Fruit fly (Drosophila melanogaster) whole organism, embryonic: ENCODE measurements around the gene Ugt316A1.
A peak's percentile ranks its signal among the peaks of the same experiment; 100 is the strongest.

Experiments used
- Atf3 ChIP-seq: fragments of 200-800 bp; sonication (Bioruptor generic); optimal IDR thresholded peaks from 3 replicates; lab custom pipeline; 2016; ENCODE audit warnings: missing biosample characterization, missing genetic modification characterization
- CG10147 ChIP-seq: fragments of 200-800 bp; sonication (Bioruptor generic); optimal IDR thresholded peaks from 2 replicates; lab custom pipeline; 2019; ENCODE audit warnings: missing biosample characterization, mild to moderate bottlenecking, missing genetic modification characterization, moderate library complexity
- CG1024 ChIP-seq: fragments of 200-800 bp; sonication (Bioruptor generic); IDR thresholded peaks from 2 replicates; pipeline ENCODE4 v1.3.6; 2022; ENCODE audit warnings: missing biosample characterization, missing genetic modification characterization
- CG12155 ChIP-seq: fragments of 200-800 bp; sonication (Bioruptor generic); optimal IDR thresholded peaks from 3 replicates; lab custom pipeline; 2016; ENCODE audit warnings: missing biosample characterization, missing genetic modification characterization
- CG12219 ChIP-seq: fragments of 200-800 bp; sonication (Bioruptor generic); optimal IDR thresholded peaks from 3 replicates; lab custom pipeline; 2018; ENCODE audit warnings: missing biosample characterization, mild to moderate bottlenecking, missing genetic modification characterization
- CG12659 ChIP-seq: fragments of 200-800 bp; sonication (Bioruptor generic); optimal IDR thresholded peaks from 3 replicates; lab custom pipeline; 2017; ENCODE audit warnings: mild to moderate bottlenecking, missing biosample characterization, missing genetic modification reagents, missing genetic modification characterization
- CG14667 ChIP-seq: fragments of 200-800 bp; sonication (Bioruptor generic); IDR thresholded peaks from 2 replicates; pipeline ENCODE4 v1.3.6; 2022; ENCODE audit warnings: missing biosample characterization, missing genetic modification characterization
- CG14860 ChIP-seq: fragments of 200-800 bp; sonication (Bioruptor generic); IDR thresholded peaks from 3 replicates; pipeline ENCODE4 v1.3.6; 2022; ENCODE audit warnings: missing biosample characterization, missing genetic modification characterization; ENCODE audit not compliant: partially characterized antibody
- CG16779 ChIP-seq: fragments of 200-800 bp; sonication (Bioruptor generic); IDR thresholded peaks from 2 replicates; pipeline ENCODE4 v1.3.6; 2022; ENCODE audit warnings: missing biosample characterization, missing genetic modification characterization
- CG16815 ChIP-seq: fragments of 200-800 bp; sonication (Bioruptor generic); optimal IDR thresholded peaks from 3 replicates; lab custom pipeline; 2017; ENCODE audit warnings: missing biosample characterization, mild to moderate bottlenecking, missing genetic modification characterization
- CG17361 ChIP-seq: fragments of 200-800 bp; sonication (Bioruptor generic); IDR thresholded peaks from 3 replicates; pipeline ENCODE4 v1.3.6; 2022; ENCODE audit warnings: missing biosample characterization, missing genetic modification characterization
- CG17829 ChIP-seq: fragments of 200-800 bp; optimal IDR thresholded peaks from 2 replicates; lab custom pipeline; 2019; ENCODE audit warnings: missing biosample characterization, mild to moderate bottlenecking, missing genetic modification characterization, moderate library complexity
- CG18619 ChIP-seq: fragments of 200-800 bp; sonication (Bioruptor generic); optimal IDR thresholded peaks from 3 replicates; lab custom pipeline; 2017; ENCODE audit warnings: missing biosample characterization, mild to moderate bottlenecking, missing genetic modification characterization
- CG31388 ChIP-seq: fragments of 200-800 bp; sonication (Bioruptor generic); optimal IDR thresholded peaks from 2 replicates; lab custom pipeline; 2016; ENCODE audit warnings: missing biosample characterization, missing genetic modification characterization
- CG31441 ChIP-seq: fragments of 200-800 bp; sonication (Bioruptor generic); IDR thresholded peaks from 2 replicates; pipeline ENCODE4 v1.3.6; 2022; ENCODE audit warnings: missing biosample characterization, missing genetic modification characterization
- CG3281 ChIP-seq: fragments of 200-800 bp; sonication (Bioruptor generic); optimal IDR thresholded peaks from 3 replicates; lab custom pipeline; 2017; ENCODE audit warnings: missing biosample characterization, mild to moderate bottlenecking, missing genetic modification characterization
- CG3995 ChIP-seq: fragments of 200-800 bp; sonication (Bioruptor generic); optimal IDR thresholded peaks from 3 replicates; lab custom pipeline; 2016; ENCODE audit warnings: missing biosample characterization, missing genetic modification characterization
- CG4360 ChIP-seq: fragments of 200-800 bp; sonication (Bioruptor generic); IDR thresholded peaks from 2 replicates; pipeline ENCODE4 v1.3.6; 2022; ENCODE audit warnings: missing biosample characterization, missing genetic modification characterization
- CG6765 ChIP-seq: fragments of 200-800 bp; sonication (Bioruptor generic); optimal IDR thresholded peaks from 3 replicates; lab custom pipeline; 2017; ENCODE audit warnings: missing biosample characterization, mild to moderate bottlenecking, missing genetic modification characterization
- CG8281 ChIP-seq: fragments of 200-800 bp; sonication (Bioruptor generic); optimal IDR thresholded peaks from 2 replicates; lab custom pipeline; 2018; ENCODE audit warnings: missing biosample characterization, mild to moderate bottlenecking, missing genetic modification characterization, moderate library complexity
- CG8478 ChIP-seq: fragments of >200 bp; optimal IDR thresholded peaks from 2 replicates; lab custom pipeline; 2018
- CG9876 ChIP-seq: fragments of 200-800 bp; sonication (Bioruptor generic); optimal IDR thresholded peaks from 2 replicates; lab custom pipeline; 2016; ENCODE audit warnings: missing biosample characterization, missing genetic modification characterization
- Dip3 ChIP-seq: fragments of 200-800 bp; sonication (Bioruptor generic); optimal IDR thresholded peaks from 3 replicates; lab custom pipeline; 2016; ENCODE audit warnings: missing biosample characterization, missing genetic modification characterization
- Max ChIP-seq: fragments of 200-800 bp; sonication (Bioruptor generic); optimal IDR thresholded peaks from 2 replicates; lab custom pipeline; 2016; ENCODE audit warnings: missing biosample characterization, mild to moderate bottlenecking, missing genetic modification characterization
- Pdp1 ChIP-seq, 2 experiments: fragments of 200-800 bp; sonication (Bioruptor generic); optimal IDR thresholded peaks; 3 replicates each; lab custom pipeline; 2016; ENCODE audit warnings: missing biosample characterization in 2 of 2, missing genetic modification characterization in 2 of 2, mild to moderate bottlenecking in 1 of 2, moderate library complexity in 1 of 2
- Ravus ChIP-seq: fragments of 200-800 bp; sonication (Bioruptor generic); IDR thresholded peaks from 2 replicates; pipeline ENCODE4 v1.3.6; 2022; ENCODE audit warnings: missing biosample characterization, missing genetic modification characterization
- Sox100B ChIP-seq: fragments of 200-800 bp; sonication (Bioruptor generic); optimal IDR thresholded peaks from 3 replicates; lab custom pipeline; 2018; ENCODE audit warnings: missing biosample characterization, mild to moderate bottlenecking, missing genetic modification characterization
- Sox102F ChIP-seq: fragments of 200-800 bp; sonication (Bioruptor generic); optimal IDR thresholded peaks from 2 replicates; lab custom pipeline; 2018; ENCODE audit warnings: missing biosample characterization, mild to moderate bottlenecking, missing genetic modification characterization, moderate library complexity
- Stat92E ChIP-seq, 3 experiments: fragments of >200 bp in 2 of 3; fragments of 200-800 bp in 1 of 3; sonication (Bioruptor generic) in 1 of 3; optimal IDR thresholded peaks; 2 replicates each; lab custom pipeline; 2017 to 2019; ENCODE audit warnings: missing biosample characterization in 3 of 3, missing genetic modification characterization in 3 of 3, mild to moderate bottlenecking in 1 of 3, moderate library complexity in 1 of 3
- ato ChIP-seq: fragments of 200-800 bp; sonication (Bioruptor generic); IDR thresholded peaks from 2 replicates; pipeline ENCODE4 v1.3.6; 2022; ENCODE audit warnings: missing biosample characterization, missing genetic modification characterization; ENCODE audit not compliant: partially characterized antibody
- btn ChIP-seq: fragments of 200-800 bp; sonication (Bioruptor generic); optimal IDR thresholded peaks from 2 replicates; lab custom pipeline; 2016; ENCODE audit warnings: missing biosample characterization, missing genetic modification characterization
- cad ChIP-seq: fragments of >200 bp; optimal IDR thresholded peaks from 2 replicates; lab custom pipeline; 2017; ENCODE audit warnings: missing biosample characterization, missing genetic modification characterization
- cato ChIP-seq: fragments of 200-800 bp; sonication (Bioruptor generic); optimal IDR thresholded peaks from 2 replicates; lab custom pipeline; 2016; ENCODE audit warnings: missing biosample characterization, missing genetic modification characterization, borderline replicate concordance
- chinmo ChIP-seq: fragments of 200-800 bp; sonication (Bioruptor generic); IDR thresholded peaks from 4 replicates; pipeline ENCODE4 v1.3.6; 2022; ENCODE audit warnings: missing biosample characterization, missing genetic modification characterization; ENCODE audit not compliant: partially characterized antibody
- chn ChIP-seq: fragments of 200-800 bp; sonication (Bioruptor generic); optimal IDR thresholded peaks from 2 replicates; lab custom pipeline; 2016; ENCODE audit warnings: missing biosample characterization, missing genetic modification characterization
- da ChIP-seq: fragments of 200-800 bp; sonication (Bioruptor generic); optimal IDR thresholded peaks from 2 replicates; lab custom pipeline; 2016; ENCODE audit warnings: missing biosample characterization, missing genetic modification characterization
- ems ChIP-seq: fragments of 200-800 bp; sonication (Bioruptor generic); optimal IDR thresholded peaks from 3 replicates; lab custom pipeline; 2016; ENCODE audit warnings: missing biosample characterization, missing genetic modification characterization
- eyg ChIP-seq: fragments of 200-800 bp; sonication (Bioruptor generic); optimal IDR thresholded peaks from 3 replicates; lab custom pipeline; 2016; ENCODE audit warnings: missing biosample characterization, missing genetic modification characterization
- gfzf ChIP-seq: fragments of 200-800 bp; sonication (Bioruptor generic); optimal IDR thresholded peaks from 2 replicates; lab custom pipeline; 2016; ENCODE audit warnings: missing biosample characterization, mild to moderate bottlenecking, missing genetic modification characterization, moderate library complexity
- grau ChIP-seq: fragments of 200-800 bp; optimal IDR thresholded peaks from 3 replicates; lab custom pipeline; 2019; ENCODE audit warnings: missing biosample characterization, mild to moderate bottlenecking, missing genetic modification characterization, moderate library complexity
- klu ChIP-seq: fragments of 200-800 bp; sonication (Bioruptor generic); IDR thresholded peaks from 2 replicates; pipeline ENCODE4 v1.3.6; 2022; ENCODE audit warnings: missing biosample characterization, missing genetic modification characterization
- lab ChIP-seq: fragments of 200-800 bp; sonication (Bioruptor generic); optimal IDR thresholded peaks from 3 replicates; lab custom pipeline; 2017; ENCODE audit warnings: missing biosample characterization, missing genetic modification characterization, mild to moderate bottlenecking, moderate library complexity, missing genetic modification reagents
- pan ChIP-seq, 4 experiments: fragments of >200 bp in 3 of 4; fragments of 200-800 bp in 1 of 4; sonication (Bioruptor generic) in 1 of 4; optimal IDR thresholded peaks in 3 of 4; IDR thresholded peaks in 1 of 4; 2 replicates each; pipeline versions ENCODE4 v1.3.6 to Lab custom; 2017 to 2022; ENCODE audit warnings: missing biosample characterization in 2 of 4, missing genetic modification characterization in 2 of 4, mixed read lengths in 1 of 4
- pzg ChIP-seq: fragments of 200-800 bp; sonication (Bioruptor generic); optimal IDR thresholded peaks from 3 replicates; lab custom pipeline; 2018; ENCODE audit warnings: missing biosample characterization, mild to moderate bottlenecking, missing genetic modification characterization, moderate library complexity
- rib ChIP-seq: fragments of 200-800 bp; sonication (Bioruptor generic); IDR thresholded peaks from 2 replicates; pipeline ENCODE4 v1.3.6; 2022; ENCODE audit warnings: missing biosample characterization, missing genetic modification characterization
- stc ChIP-seq: fragments of 200-800 bp; sonication (Bioruptor generic); IDR thresholded peaks from 2 replicates; pipeline ENCODE4 v1.3.6; 2022; ENCODE audit warnings: missing biosample characterization, missing genetic modification characterization
- tin ChIP-seq: fragments of 200-800 bp; sonication (Bioruptor generic); optimal IDR thresholded peaks from 3 replicates; lab custom pipeline; 2016; ENCODE audit warnings: missing biosample characterization, missing genetic modification characterization
- ttk ChIP-seq: fragments of 200-800 bp; sonication (Bioruptor generic); IDR thresholded peaks from 2 replicates; pipeline ENCODE4 v2.1.2; 2022; ENCODE audit warnings: missing biosample characterization, missing genetic modification characterization
- twi ChIP-seq: fragments of 200-800 bp; optimal IDR thresholded peaks from 2 replicates; lab custom pipeline; 2019; ENCODE audit warnings: missing biosample characterization, mild to moderate bottlenecking, missing genetic modification characterization, moderate library complexity

The Ugt316A1 gene

DNA sequence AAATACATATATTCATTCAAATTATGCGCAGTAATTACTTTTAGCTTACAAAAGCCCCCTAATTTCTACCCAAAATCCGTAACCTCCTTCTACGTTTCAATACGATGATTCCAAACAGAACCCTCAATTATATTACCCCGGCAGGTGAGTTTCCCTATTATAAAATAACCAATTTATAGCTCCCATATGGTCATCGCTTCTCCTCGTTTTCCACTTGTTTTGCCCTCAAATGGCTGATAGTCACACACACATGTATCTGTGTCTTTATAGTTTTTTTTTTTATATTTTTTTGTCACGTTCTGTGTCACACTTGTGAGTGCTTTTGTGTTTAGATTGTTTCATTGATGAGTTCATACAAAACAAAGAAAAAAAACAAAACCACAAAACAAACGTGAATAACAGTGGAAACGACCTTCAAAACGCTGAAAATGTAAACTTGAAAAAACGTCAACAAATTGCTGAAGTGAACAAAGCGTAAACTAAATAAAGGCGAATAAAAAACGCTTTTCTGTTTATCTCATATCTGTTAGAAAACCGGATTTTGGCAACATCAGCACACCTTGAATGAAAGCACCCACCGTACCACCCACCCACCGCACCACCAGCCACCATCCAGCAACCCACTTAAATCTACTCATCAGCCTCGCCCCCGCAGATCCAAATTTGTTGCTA is 8.7 kb upstream of the Ugt316A1 start (continued):
- TF ChIP-seq Dip3 (GFP tag; lab: Kevin White, UChicago) = no peak
- TF ChIP-seq CG3281 (GFP tag; lab: Kevin White, UChicago) = peak; percentile 53
- no peak for TF ChIP-seq grau (tag; lab: Kevin White, UChicago)
- no peak for TF ChIP-seq CG31388
- TF ChIP-seq stc (GFP tag; lab: Robert Waterston, UW) = no peak
- no peak for TF ChIP-seq Max (GFP tag; lab: Kevin White, UChicago)
- peak; percentile 0 for TF ChIP-seq CG3995 (GFP tag; lab: Kevin White, UChicago)
- TF ChIP-seq CG8478 = no peak
- no peak for TF ChIP-seq pan (optimal IDR thresholded peaks at IDR 0.05; lab: Kevin White, UChicago)
- TF ChIP-seq pan (GFP tag; optimal IDR thresholded peaks at IDR 0.05 in 1 of 2, IDR thresholded peaks at IDR 0.05 in 1 of 2) = no peak
- 0 out of 2 replicates have a peak, but pooled peaks have one; percentile 22 for TF ChIP-seq CG31441 (GFP tag; lab: Robert Waterston, UW)
- TF ChIP-seq lab (GFP tag; lab: Kevin White, UChicago) = peak; percentile 79
- TF ChIP-seq Atf3 (GFP tag; lab: Kevin White, UChicago) = no peak
- TF ChIP-seq tin = no peak
- no peak for TF ChIP-seq Pdp1 (GFP tag; optimal IDR thresholded peaks at IDR 0.05; lab: Kevin White, UChicago)
- TF ChIP-seq chinmo = peak; percentile 86
- TF ChIP-seq CG17829 (tag; lab: Kevin White, UChicago) = no peak
- no peak for TF ChIP-seq CG4360 (GFP tag; lab: Robert Waterston, UW)
- no peak for TF ChIP-seq btn (GFP tag; lab: Kevin White, UChicago)
- TF ChIP-seq ttk (GFP tag; lab: Robert Waterston, UW) = no peak
- no peak for TF ChIP-seq CG16815
- peak; percentile 40 for TF ChIP-seq twi
- no peak for TF ChIP-seq CG18619
- TF ChIP-seq klu = peak; percentile 63
- no peak for TF ChIP-seq cad (GFP tag; lab: Kevin White, UChicago)
- TF ChIP-seq chn (GFP tag; lab: Kevin White, UChicago) = no peak
- no peak for TF ChIP-seq pzg (GFP tag; lab: Kevin White, UChicago)
- no peak for TF ChIP-seq CG1024 (GFP tag; lab: Robert Waterston, UW)
- TF ChIP-seq ems (GFP tag; lab: Kevin White, UChicago) = no peak
- no peak for TF ChIP-seq CG14860 (GFP tag; lab: Robert Waterston, UW)
- no peak for TF ChIP-seq Ravus (GFP tag; lab: Robert Waterston, UW)
- no peak for TF ChIP-seq Stat92E (GFP tag; optimal IDR thresholded peaks at IDR 0.05; lab: Kevin White, UChicago)
- TF ChIP-seq eyg (GFP tag; lab: Kevin White, UChicago) = peak; percentile 3
- TF ChIP-seq rib = peak; percentile 76; the same call in 1 of the 2 replicates
- TF ChIP-seq CG6765 = no peak
- TF ChIP-seq da (GFP tag; lab: Kevin White, UChicago) = no peak
- TF ChIP-seq gfzf (GFP tag; lab: Kevin White, UChicago) = no peak
- no peak for TF ChIP-seq Sox100B (GFP tag; lab: Kevin White, UChicago)
- 0 out of 3 replicates have a peak, but pooled peaks have one; percentile 24 for TF ChIP-seq CG17361 (GFP tag; lab: Robert Waterston, UW)
- TF ChIP-seq CG14667 (GFP tag; lab: Robert Waterston, UW) = no peak
- peak; percentile 24 for TF ChIP-seq CG10147
- TF ChIP-seq Sox102F (GFP tag; lab: Kevin White, UChicago) = peak; percentile 56
- TF ChIP-seq CG9876 (GFP tag; lab: Kevin White, UChicago) = no peak
- TF ChIP-seq CG16779 (GFP tag; lab: Robert Waterston, UW) = no peak
- no peak for TF ChIP-seq CG12659
- no peak for TF ChIP-seq CG12155
- peak; percentile 54 for TF ChIP-seq CG8281 (tag; lab: Kevin White, UChicago)
- TF ChIP-seq cato (GFP tag; lab: Kevin White, UChicago) = no peak
- TF ChIP-seq ato (GFP tag; lab: Robert Waterston, UW) = no peak
- TF ChIP-seq CG12219 (GFP tag; lab: Kevin White, UChicago) = no peak
